Worm (Caenorhabditis elegans) whole organism, L4 larva: ENCODE measurements around the gene srz-67.

ENCODE experiments used
- aly-2 ChIP-seq: sonication (generic microtip); optimal IDR thresholded peaks from 2 replicates; lab custom pipeline; 2018; ENCODE audit warnings: missing biosample characterization, missing genetic modification characterization
- ama-1 ChIP-seq: fragments of 150-350 bp; optimal IDR thresholded peaks from 2 replicates; lab custom pipeline; 2014; ENCODE audit warnings: inconsistent platforms, mixed read lengths
- ces-1 ChIP-seq: fragments of 150-350 bp; sonication (generic microtip); optimal IDR thresholded peaks from 4 replicates; lab custom pipeline; 2014; ENCODE audit warnings: missing biosample characterization, missing genetic modification reagents, missing genetic modification characterization
- cey-2 ChIP-seq: sonication (generic microtip); optimal IDR thresholded peaks from 3 replicates; lab custom pipeline; 2017; ENCODE audit warnings: missing genetic modification characterization, mild to moderate bottlenecking, missing compliant biosample characterization, antibody characterized with exemption, borderline replicate concordance; ENCODE audit not compliant: insufficient read depth
- ctbp-1 ChIP-seq: fragments of 200-800 bp; sonication (Bioruptor generic); IDR thresholded peaks from 2 replicates; pipeline ENCODE4 v1.3.6; 2022; ENCODE audit warnings: missing genetic modification reagents, missing genetic modification characterization, missing compliant biosample characterization
- dmd-9 ChIP-seq: fragments of 200-800 bp; sonication (Bioruptor generic); IDR thresholded peaks from 2 replicates; pipeline ENCODE4 v1.3.6; 2022; ENCODE audit warnings: missing genetic modification reagents, missing genetic modification characterization, missing compliant biosample characterization
- lin-15B ChIP-seq: fragments of 150-350 bp; sonication (generic microtip); optimal IDR thresholded peaks from 3 replicates; lab custom pipeline; 2014; ENCODE audit warnings: missing biosample characterization, missing genetic modification characterization
- nhr-6 ChIP-seq: fragments of 150-350 bp; optimal IDR thresholded peaks from 2 replicates; lab custom pipeline; 2014; ENCODE audit warnings: missing biosample characterization, missing genetic modification characterization
- pqm-1 ChIP-seq: sonication (generic microtip); optimal IDR thresholded peaks from 2 replicates; lab custom pipeline; 2017; ENCODE audit warnings: missing biosample characterization, missing genetic modification characterization
- sdz-12 ChIP-seq: fragments of 200-800 bp; sonication (Bioruptor generic); optimal IDR thresholded peaks from 2 replicates; lab custom pipeline; 2018; ENCODE audit warnings: mild to moderate bottlenecking, missing genetic modification characterization, missing compliant biosample characterization
- unc-39 ChIP-seq: sonication (generic microtip); optimal IDR thresholded peaks from 2 replicates; lab custom pipeline; 2017; ENCODE audit warnings: missing biosample characterization, missing genetic modification characterization
- ztf-11 ChIP-seq: fragments of 150-350 bp; optimal IDR thresholded peaks from 2 replicates; lab custom pipeline; 2014; ENCODE audit warnings: missing biosample characterization, missing genetic modification characterization

- TF ChIP-seq pqm-1 (tag; lab: Kevin White, UChicago) = no peak
- no peak for TF ChIP-seq sdz-12 (GFP tag; lab: Kevin White, UChicago)
- TF ChIP-seq lin-15B (tag; lab: Kevin White, UChicago) = no peak
- no peak for TF ChIP-seq ama-1 (lab: Kevin White, UChicago)
- no peak for TF ChIP-seq cey-2
- no peak for TF ChIP-seq ces-1 (GFP tag; lab: Kevin White, UChicago)
- TF ChIP-seq nhr-6 (tag; lab: Kevin White, UChicago) = no peak
- no peak for TF ChIP-seq ztf-11 (tag; lab: Kevin White, UChicago)
- TF ChIP-seq unc-39 (tag; lab: Kevin White, UChicago) = no peak
- no peak for TF ChIP-seq dmd-9
- no peak for TF ChIP-seq ctbp-1
- no peak for TF ChIP-seq aly-2 (tag; lab: Kevin White, UChicago)
Measured at ce11 chrII:3225780-3226179, 11.2 kb downstream of the srz-67 start, which contains the start of gene ZC239.17.
